Fruit fly (Drosophila melanogaster): ENCODE results near the gene CG7692.
A peak's percentile ranks its signal among the peaks of the same experiment; 100 is the strongest.

The CG7692 gene

DNA sequence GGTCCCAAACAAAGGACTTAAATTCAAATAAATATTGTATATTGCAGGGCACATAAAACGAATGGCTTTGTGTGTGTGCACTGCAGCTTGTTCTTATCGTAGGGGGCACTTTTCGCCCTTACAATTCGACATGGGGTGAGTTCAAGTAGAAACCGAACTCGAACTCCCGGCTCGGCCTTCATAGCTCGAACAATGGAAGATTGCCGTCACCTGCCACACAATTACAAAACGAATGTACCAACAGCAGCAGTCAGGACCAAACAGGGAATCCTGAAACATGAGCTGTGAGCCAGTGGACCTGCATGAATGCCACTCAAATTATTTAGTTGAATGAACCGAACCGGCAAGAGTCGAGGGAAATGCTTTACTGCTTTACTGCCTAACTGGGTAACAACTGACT is 10.3 kb downstream of the CG7692 start (continued):
- TF ChIP-seq gsb-n (tag; optimal IDR thresholded peaks at IDR 0.05), result peak; percentile 54
- TF ChIP-seq CG11456 (GFP tag; IDR thresholded peaks at IDR 0.05), result no peak
- no peak for TF ChIP-seq CG2678 (tag; optimal IDR thresholded peaks at IDR 0.05)
- TF ChIP-seq kni (GFP tag; optimal IDR thresholded peaks at IDR 0.05), result peak; percentile 3
- no peak for TF ChIP-seq tx (GFP tag; optimal IDR thresholded peaks at IDR 0.05)
- TF ChIP-seq CG17829 (tag; optimal IDR thresholded peaks at IDR 0.05), result no peak

DNA sequence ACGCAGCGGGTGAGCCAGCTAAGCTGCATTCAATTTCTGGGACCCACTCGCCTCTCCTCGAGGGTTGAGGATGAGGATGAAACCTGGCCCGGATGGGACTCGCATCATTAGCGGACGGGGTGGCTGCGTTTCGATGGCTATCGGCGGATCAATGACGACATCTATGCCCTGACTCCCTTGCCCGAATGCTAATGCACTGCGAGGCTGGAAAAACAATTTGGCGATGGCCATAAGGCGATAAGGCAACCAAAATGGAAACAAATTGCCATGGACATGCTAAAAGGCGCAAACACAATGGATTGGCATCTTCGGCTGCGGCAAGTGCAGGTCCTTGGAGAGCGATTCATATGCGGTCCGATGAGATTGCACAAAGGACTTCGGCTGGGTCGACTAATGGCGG is 11.3 kb downstream of the CG7692 start:
- no peak for TF ChIP-seq ase (GFP tag; IDR thresholded peaks at IDR 0.05)
- TF ChIP-seq CG7357 (GFP tag; IDR thresholded peaks at IDR 0.05), result 0 out of 3 replicates have a peak, but pooled peaks have one; percentile 17
- TF ChIP-seq ara (GFP tag; IDR thresholded peaks at IDR 0.05), result no peak
- TF ChIP-seq oc (tag; optimal IDR thresholded peaks at IDR 0.05), result peak; percentile 68
- TF ChIP-seq pros (GFP tag; optimal IDR thresholded peaks at IDR 0.05), result peak; percentile 21
- peak; percentile 27 for TF ChIP-seq nerfin-1 (tag; optimal IDR thresholded peaks at IDR 0.05)
- no peak for TF ChIP-seq CG10209 (GFP tag; optimal IDR thresholded peaks at IDR 0.05)
- no peak for TF ChIP-seq nom (GFP tag; optimal IDR thresholded peaks at IDR 0.05)
- TF ChIP-seq btn (GFP tag; optimal IDR thresholded peaks at IDR 0.05), result no peak
- TF ChIP-seq tap (tag; optimal IDR thresholded peaks at IDR 0.05), result no peak
- no peak for TF ChIP-seq ems (GFP tag; optimal IDR thresholded peaks at IDR 0.05)
- no peak for TF ChIP-seq Chrac-16 (GFP tag; optimal IDR thresholded peaks at IDR 0.05)
- peak in 1 of 2 experiments; percentile 35 for TF ChIP-seq tll (GFP tag; optimal IDR thresholded peaks at IDR 0.05)
- TF ChIP-seq CG14965 (GFP tag; optimal IDR thresholded peaks at IDR 0.05; ENCODE audit: borderline replicate concordance), result no peak
- peak; percentile 23 for TF ChIP-seq sens (GFP tag)
- TF ChIP-seq grn (GFP tag; optimal IDR thresholded peaks at IDR 0.05), result peak; percentile 66
- TF ChIP-seq CG13894 (tag; optimal IDR thresholded peaks at IDR 0.05), result no peak
- TF ChIP-seq zen (tag; optimal IDR thresholded peaks at IDR 0.05), result peak; percentile 80
- TF ChIP-seq Nf-YB (GFP tag; optimal IDR thresholded peaks at IDR 0.05), result no peak
- TF ChIP-seq cas (GFP tag; IDR thresholded peaks at IDR 0.05), result no peak
- TF ChIP-seq toy (GFP tag; IDR thresholded peaks at IDR 0.05), result no peak
- TF ChIP-seq CG3281 (GFP tag; optimal IDR thresholded peaks at IDR 0.05), result no peak
- no peak for TF ChIP-seq nmo (GFP tag; optimal IDR thresholded peaks at IDR 0.05)
- no peak for TF ChIP-seq CG3995 (GFP tag; optimal IDR thresholded peaks at IDR 0.05)
- TF ChIP-seq twi (tag; optimal IDR thresholded peaks at IDR 0.05), result no peak

DNA sequence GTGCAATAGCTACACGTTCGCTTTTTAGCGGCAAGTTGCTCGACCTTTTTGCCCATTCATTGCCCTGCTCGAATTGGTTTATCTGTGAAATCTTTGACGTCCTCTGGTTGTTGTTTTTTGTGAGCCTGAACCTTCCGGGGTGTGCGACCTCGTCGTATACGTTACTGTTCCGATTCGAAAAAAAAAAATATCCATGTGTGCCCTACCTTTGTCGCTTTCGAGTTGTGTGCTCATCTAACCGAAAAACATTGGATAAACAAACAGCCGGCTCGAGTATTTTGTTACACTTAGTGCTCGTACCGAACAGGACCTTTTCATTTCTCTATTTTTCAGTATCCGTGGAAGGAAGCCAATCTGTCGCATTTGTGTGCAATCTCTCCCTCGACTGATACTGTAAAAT is 12.4 kb downstream of the CG7692 start:
- TF ChIP-seq Usf (GFP tag; optimal IDR thresholded peaks at IDR 0.05) (no peak), sqz (GFP tag; optimal IDR thresholded peaks at IDR 0.05) (peak; percentile 55), dati (GFP tag; IDR thresholded peaks at IDR 0.05) (no peak), CG13894 (tag; optimal IDR thresholded peaks at IDR 0.05) (peak; percentile 14), pros (GFP tag; optimal IDR thresholded peaks at IDR 0.05) (peak; percentile 72), wor (GFP tag; IDR thresholded peaks at IDR 0.05) (no peak), zfh1 (GFP tag; IDR thresholded peaks at IDR 0.05) (no peak), tll (GFP tag; optimal IDR thresholded peaks at IDR 0.05) (peak in 1 of 2 experiments; percentile 62), dmrt11E (tag; optimal IDR thresholded peaks at IDR 0.05) (no peak), gce (GFP tag; IDR thresholded peaks at IDR 0.05) (no peak), vnd (GFP tag; IDR thresholded peaks at IDR 0.05; ENCODE audit: partially characterized antibody) (0 out of 3 replicates have a peak, but pooled peaks have one; percentile 12), CG4360 (GFP tag; IDR thresholded peaks at IDR 0.05) (peak; percentile 55; the same call in 1 of the 2 replicates), oc (tag; optimal IDR thresholded peaks at IDR 0.05) (peak; percentile 89), tap (tag; optimal IDR thresholded peaks at IDR 0.05) (peak; percentile 50), D19A (tag; optimal IDR thresholded peaks at IDR 0.05) (no peak)

Data from whole organism, embryonic.